Worm (Caenorhabditis elegans) whole organism, L2 larva: ENCODE measurements around the gene W02A2.8.

ENCODE experiments used
- ZK546.5 ChIP-seq: sonication (generic microtip); optimal IDR thresholded peaks from 2 replicates; lab custom pipeline; 2017; ENCODE audit warnings: missing biosample characterization, missing genetic modification characterization
- ama-1 ChIP-seq: fragments of 150-350 bp; optimal IDR thresholded peaks from 2 replicates; lab custom pipeline; 2018; ENCODE audit warnings: inconsistent platforms
- fos-1 ChIP-seq: fragments of 150-350 bp; optimal IDR thresholded peaks from 2 replicates; lab custom pipeline; 2014; ENCODE audit warnings: missing biosample characterization, missing genetic modification characterization
- lin-13 ChIP-seq: fragments of 150-350 bp; optimal IDR thresholded peaks from 2 replicates; lab custom pipeline; 2014; ENCODE audit warnings: missing biosample characterization, missing genetic modification reagents, missing genetic modification characterization
- lsy-2 ChIP-seq, 2 experiments: fragments of 150-350 bp in 1 of 2; sonication (generic microtip) in 1 of 2; optimal IDR thresholded peaks; 2 replicates each; lab custom pipeline; 2014 to 2017; ENCODE audit warnings: missing biosample characterization in 2 of 2, missing genetic modification characterization in 2 of 2
- nhr-129 ChIP-seq: fragments of 150-350 bp; optimal IDR thresholded peaks from 2 replicates; lab custom pipeline; 2014; ENCODE audit warnings: missing biosample characterization, missing genetic modification characterization
- nhr-25 ChIP-seq: fragments of 150-350 bp; sonication (generic microtip); optimal IDR thresholded peaks from 3 replicates; lab custom pipeline; 2014; ENCODE audit warnings: missing biosample characterization, missing genetic modification characterization
- nhr-77 ChIP-seq: fragments of 150-350 bp; optimal IDR thresholded peaks from 2 replicates; lab custom pipeline; 2014; ENCODE audit warnings: missing biosample characterization, missing genetic modification characterization
- unc-39 ChIP-seq: fragments of 150-350 bp; optimal IDR thresholded peaks from 2 replicates; lab custom pipeline; 2014; ENCODE audit warnings: missing biosample characterization, missing genetic modification characterization
- unc-62 ChIP-seq: fragments of 150-350 bp; optimal IDR thresholded peaks from 2 replicates; lab custom pipeline; 2014; ENCODE audit warnings: missing biosample characterization, missing genetic modification reagents, missing genetic modification characterization
- ztf-4 ChIP-seq: fragments of 150-350 bp; optimal IDR thresholded peaks from 2 replicates; lab custom pipeline; 2014; ENCODE audit warnings: missing biosample characterization, missing genetic modification characterization

- TF ChIP-seq ZK546.5 (no peak), fos-1 (tag; lab: Kevin White, UChicago) (peak; percentile 86), nhr-25 (peak; percentile 40), ama-1 (peak; percentile 18), ztf-4 (tag; lab: Kevin White, UChicago) (no peak), nhr-77 (tag; lab: Kevin White, UChicago) (no peak), unc-62 (no peak), lin-13 (GFP tag; lab: Kevin White, UChicago) (peak; percentile 60), lsy-2 (tag; optimal IDR thresholded peaks at IDR 0.05; lab: Kevin White, UChicago) (peak in 1 of 2 experiments; percentile 43), unc-39 (no peak), nhr-129 (tag; lab: Kevin White, UChicago) (peak; percentile 59)
Measured at ce11 chrIV:13318773-13319172, 39.6 kb downstream of the W02A2.8 start.
